Worm (Caenorhabditis elegans) whole organism, late embryonic: ENCODE measurements around the gene K09B3.1.

Source experiments
- C38D4.7 ChIP-seq: fragments of 200-800 bp; sonication (Bioruptor generic); optimal IDR thresholded peaks from 2 replicates; lab custom pipeline; 2018; ENCODE audit warnings: mild to moderate bottlenecking, missing genetic modification characterization, moderate library complexity, missing compliant biosample characterization
- K02D7.2 ChIP-seq: sonication (generic microtip); optimal IDR thresholded peaks from 2 replicates; lab custom pipeline; 2017; ENCODE audit warnings: mild to moderate bottlenecking, missing genetic modification characterization, missing compliant biosample characterization
- ceh-14 ChIP-seq: sonication (generic microtip); optimal IDR thresholded peaks from 2 replicates; lab custom pipeline; 2016; ENCODE audit warnings: missing genotype, missing genetic modification characterization, missing compliant biosample characterization
- ceh-18 ChIP-seq: sonication (generic microtip); optimal IDR thresholded peaks from 2 replicates; lab custom pipeline; 2016; ENCODE audit warnings: missing genetic modification characterization, missing compliant biosample characterization
- ceh-19 ChIP-seq: fragments of 200-800 bp; sonication (Bioruptor generic); optimal IDR thresholded peaks from 2 replicates; lab custom pipeline; 2018; ENCODE audit warnings: mild to moderate bottlenecking, missing genetic modification characterization, missing compliant biosample characterization
- ceh-24 ChIP-seq: sonication (generic microtip); optimal IDR thresholded peaks from 2 replicates; lab custom pipeline; 2016; ENCODE audit warnings: mild to moderate bottlenecking, missing genetic modification characterization, missing compliant biosample characterization
- ceh-30 ChIP-seq: fragments of 150-350 bp; optimal IDR thresholded peaks from 2 replicates; lab custom pipeline; 2014; ENCODE audit warnings: missing biosample characterization, missing genetic modification characterization
- ceh-31 ChIP-seq: sonication (generic microtip); optimal IDR thresholded peaks from 2 replicates; lab custom pipeline; 2016; ENCODE audit warnings: missing genetic modification characterization, missing compliant biosample characterization
- ceh-34 ChIP-seq: sonication (generic microtip); optimal IDR thresholded peaks from 2 replicates; lab custom pipeline; 2016; ENCODE audit warnings: mild to moderate bottlenecking, missing genetic modification characterization, missing compliant biosample characterization
- ceh-45 ChIP-seq: fragments of 200-800 bp; sonication (Bioruptor generic); IDR thresholded peaks from 2 replicates; pipeline ENCODE4 v1.3.6; 2022; ENCODE audit warnings: missing genetic modification reagents, missing genetic modification characterization, missing compliant biosample characterization
- ceh-9 ChIP-seq: sonication (generic microtip); optimal IDR thresholded peaks from 2 replicates; lab custom pipeline; 2016; ENCODE audit warnings: mild to moderate bottlenecking, missing genetic modification characterization, inconsistent platforms, missing compliant biosample characterization
- dve-1 ChIP-seq: sonication (generic microtip); optimal IDR thresholded peaks from 2 replicates; lab custom pipeline; 2017; ENCODE audit warnings: antibody characterized with exemption, mild to moderate bottlenecking, missing genetic modification characterization, missing compliant biosample characterization
- elt-2 ChIP-seq: sonication (generic microtip); optimal IDR thresholded peaks from 2 replicates; lab custom pipeline; 2016; ENCODE audit warnings: missing genetic modification reagents, missing genetic modification characterization, missing compliant biosample characterization
- elt-4 ChIP-seq: sonication (generic microtip); optimal IDR thresholded peaks from 2 replicates; lab custom pipeline; 2016; ENCODE audit warnings: missing genetic modification characterization, missing compliant biosample characterization
- eyg-1 ChIP-seq: sonication (generic microtip); optimal IDR thresholded peaks from 2 replicates; lab custom pipeline; 2016; ENCODE audit warnings: missing genotype, missing genetic modification characterization, missing compliant biosample characterization
- fax-1 ChIP-seq: sonication (generic microtip); optimal IDR thresholded peaks from 2 replicates; lab custom pipeline; 2016; ENCODE audit warnings: missing genotype, missing genetic modification characterization, missing compliant biosample characterization
- gmeb-2 ChIP-seq: sonication (generic microtip); optimal IDR thresholded peaks from 2 replicates; lab custom pipeline; 2016; ENCODE audit warnings: missing genetic modification characterization, inconsistent platforms, missing compliant biosample characterization
- hlh-30 ChIP-seq: sonication (generic microtip); optimal IDR thresholded peaks from 2 replicates; lab custom pipeline; 2017; ENCODE audit warnings: antibody characterized with exemption, missing genetic modification characterization, missing compliant biosample characterization; ENCODE audit not compliant: insufficient read depth
- hlh-8 ChIP-seq: sonication (generic microtip); optimal IDR thresholded peaks from 2 replicates; lab custom pipeline; 2016; ENCODE audit warnings: missing genotype, missing genetic modification characterization, missing compliant biosample characterization
- madf-2 ChIP-seq: sonication (generic microtip); optimal IDR thresholded peaks from 2 replicates; lab custom pipeline; 2017; ENCODE audit warnings: missing genetic modification characterization, missing compliant biosample characterization
- nfya-1 ChIP-seq: sonication (generic microtip); optimal IDR thresholded peaks from 2 replicates; lab custom pipeline; 2017; ENCODE audit warnings: missing genetic modification characterization, mild to moderate bottlenecking, missing compliant biosample characterization, antibody characterized with exemption, moderate library complexity
- nhr-11 ChIP-seq: fragments of 150-350 bp; optimal IDR thresholded peaks from 2 replicates; lab custom pipeline; 2014; ENCODE audit warnings: missing biosample characterization, missing genetic modification characterization
- npax-4 ChIP-seq: sonication (generic microtip); optimal IDR thresholded peaks from 2 replicates; lab custom pipeline; 2016; ENCODE audit warnings: missing genetic modification characterization, missing compliant biosample characterization
- pag-3 ChIP-seq: sonication (generic microtip); optimal IDR thresholded peaks from 2 replicates; lab custom pipeline; 2016; ENCODE audit warnings: missing compliant biosample characterization, missing genetic modification characterization, borderline replicate concordance
- pat-9 ChIP-seq: fragments of 200-800 bp; sonication (Bioruptor generic); optimal IDR thresholded peaks from 2 replicates; lab custom pipeline; 2018; ENCODE audit warnings: mild to moderate bottlenecking, missing genetic modification characterization, moderate library complexity, missing compliant biosample characterization
- pax-1 ChIP-seq: fragments of 150-350 bp; optimal IDR thresholded peaks from 2 replicates; lab custom pipeline; 2014; ENCODE audit warnings: missing biosample characterization, missing genetic modification characterization
- pha-2 ChIP-seq: sonication (generic microtip); optimal IDR thresholded peaks from 2 replicates; lab custom pipeline; 2017; ENCODE audit warnings: mild to moderate bottlenecking, missing genetic modification characterization, missing compliant biosample characterization
- pha-4 ChIP-seq: fragments of 150-350 bp; optimal IDR thresholded peaks from 2 replicates; lab custom pipeline; 2018; ENCODE audit warnings: missing biosample characterization, missing genetic modification reagents, missing genetic modification characterization
- pqm-1 ChIP-seq: sonication (generic microtip); optimal IDR thresholded peaks from 2 replicates; lab custom pipeline; 2016; ENCODE audit warnings: missing genetic modification characterization, missing compliant biosample characterization
- pros-1 ChIP-seq: fragments of 150-350 bp; optimal IDR thresholded peaks from 2 replicates; lab custom pipeline; 2014; ENCODE audit warnings: missing biosample characterization, missing genetic modification reagents, missing genetic modification characterization
- ref-2 ChIP-seq: sonication (generic microtip); optimal IDR thresholded peaks from 2 replicates; lab custom pipeline; 2016; ENCODE audit warnings: missing genetic modification characterization, missing compliant biosample characterization
- rnt-1 ChIP-seq: sonication (generic microtip); optimal IDR thresholded peaks from 2 replicates; lab custom pipeline; 2016; ENCODE audit warnings: missing genetic modification characterization, missing compliant biosample characterization
- sdc-2 ChIP-seq: sonication (generic microtip); optimal IDR thresholded peaks from 2 replicates; lab custom pipeline; 2016; ENCODE audit warnings: missing genotype, missing genetic modification characterization, missing compliant biosample characterization
- tbx-2 ChIP-seq: sonication (generic microtip); optimal IDR thresholded peaks from 2 replicates; lab custom pipeline; 2016; ENCODE audit warnings: missing genetic modification characterization, missing compliant biosample characterization
- tbx-7 ChIP-seq: sonication (generic microtip); optimal IDR thresholded peaks from 2 replicates; lab custom pipeline; 2016; ENCODE audit warnings: missing genotype, missing genetic modification characterization, missing compliant biosample characterization
- unc-42 ChIP-seq: sonication (generic microtip); optimal IDR thresholded peaks from 2 replicates; lab custom pipeline; 2016; ENCODE audit warnings: missing genotype, missing genetic modification characterization, missing compliant biosample characterization
- unc-55 ChIP-seq: sonication (generic microtip); optimal IDR thresholded peaks from 2 replicates; lab custom pipeline; 2017; ENCODE audit warnings: missing biosample characterization, missing genetic modification reagents, missing genetic modification characterization
- ztf-16 ChIP-seq: sonication (generic microtip); optimal IDR thresholded peaks from 2 replicates; lab custom pipeline; 2017; ENCODE audit warnings: missing genetic modification characterization, missing compliant biosample characterization

Gene K09B3.1

DNA sequence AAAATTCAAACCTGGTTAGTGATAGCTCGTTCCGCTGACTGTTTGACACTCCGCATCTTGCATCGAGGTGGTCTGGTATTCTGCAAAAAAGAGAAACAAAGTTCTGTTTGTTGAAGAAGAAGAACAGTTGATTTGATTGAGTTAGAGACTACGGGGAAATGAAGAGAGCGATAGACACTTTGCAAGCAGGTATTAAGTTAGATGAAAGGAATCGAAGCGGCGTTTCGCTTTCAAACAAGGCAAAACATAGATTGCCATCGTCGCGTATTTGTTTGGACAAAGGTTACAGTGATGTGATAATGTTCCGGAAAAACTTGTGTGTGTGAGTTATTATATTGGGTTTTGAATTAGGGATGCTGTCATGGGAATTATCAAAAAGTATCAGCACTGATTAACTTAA, 22.7 kb downstream of the K09B3.1 start:
- no peak for TF ChIP-seq C38D4.7 (GFP tag; lab: Kevin White, UChicago)
- no peak for TF ChIP-seq fax-1
- TF ChIP-seq madf-2 (tag; lab: Kevin White, UChicago), result no peak
- TF ChIP-seq hlh-8 (tag; lab: Kevin White, UChicago), result no peak
- no peak for TF ChIP-seq rnt-1 (tag; lab: Kevin White, UChicago)

ce11 chrIV:3819278-3819777, 24.8 kb downstream of the K09B3.1 start, which contains the start of gene bris-1:
Gene bris-1, minus strand, starts transcription at chrIV:3819328.
- TF ChIP-seq ceh-18 (tag; lab: Kevin White, UChicago), result no peak
- TF ChIP-seq, all 69 proteins: peak for 0

DNA sequence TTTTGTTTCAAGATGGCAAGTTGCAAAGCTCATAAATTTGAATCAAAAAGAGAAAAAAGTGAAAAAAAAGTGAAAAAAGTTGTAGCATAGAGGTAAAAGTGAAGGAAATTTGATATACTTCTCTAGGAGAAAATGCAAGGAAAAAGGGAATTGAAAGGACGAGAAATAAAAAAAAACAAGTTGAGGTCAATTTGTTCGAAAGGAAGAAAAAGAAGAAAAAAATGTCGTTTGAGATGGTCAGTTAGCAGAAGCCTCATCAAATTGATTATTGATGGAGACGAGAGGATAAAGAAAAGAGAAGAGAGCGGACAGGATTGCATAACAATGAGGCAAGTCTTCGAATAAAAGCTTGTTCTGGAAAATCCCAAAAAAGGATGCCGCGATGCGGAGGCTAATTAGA, 25.6 kb downstream of the K09B3.1 start:
- TF ChIP-seq unc-42 (tag; lab: Kevin White, UChicago) (peak; percentile 58), K02D7.2 (tag; lab: Kevin White, UChicago) (no peak), dve-1 (tag; lab: Kevin White, UChicago) (no peak)

DNA sequence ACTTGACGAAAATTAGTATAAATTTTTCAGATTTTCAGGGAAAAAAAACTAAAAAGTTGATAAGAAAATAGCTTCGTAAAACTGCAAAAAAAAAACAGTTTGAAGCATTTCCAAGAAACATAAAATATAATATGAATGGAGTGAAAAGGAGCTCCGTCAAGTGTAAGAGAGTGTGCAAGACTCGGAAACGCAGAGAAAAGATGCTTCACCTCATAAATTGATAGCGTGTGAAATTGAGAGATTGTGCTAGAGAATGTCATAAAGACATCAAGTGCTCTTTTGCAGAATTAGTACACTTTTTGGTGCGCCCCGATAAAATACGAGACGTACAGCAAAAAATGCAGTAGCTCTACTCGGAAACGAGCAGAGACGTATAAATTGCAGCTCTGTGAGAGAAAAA, 27.0 kb downstream of the K09B3.1 start:
- TF ChIP-seq eyg-1 (tag; lab: Kevin White, UChicago), result no peak
- TF ChIP-seq pag-3 (tag; lab: Kevin White, UChicago), result no peak
- TF ChIP-seq ceh-24 (tag; lab: Kevin White, UChicago), result no peak

DNA sequence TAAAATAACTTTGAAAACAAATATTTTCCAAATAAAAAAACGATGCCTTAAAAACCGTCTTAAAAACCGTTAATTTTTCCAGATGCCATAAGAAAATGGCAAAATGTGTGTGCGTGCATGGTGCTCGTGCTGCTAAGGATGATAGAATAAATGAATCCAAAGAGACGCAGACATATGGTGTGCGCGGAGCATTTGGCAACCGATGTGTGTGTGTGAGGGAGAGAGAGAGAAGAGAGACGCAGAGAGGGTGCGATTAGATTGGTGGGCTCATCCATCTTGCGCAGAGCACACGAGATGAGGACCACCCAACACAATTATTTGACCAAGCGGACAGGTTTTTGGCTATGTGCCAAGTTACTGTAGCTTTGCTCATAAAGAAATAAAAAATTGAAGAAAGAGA, 30.2 kb downstream of the K09B3.1 start:
- TF ChIP-seq ceh-24 (tag; lab: Kevin White, UChicago) (no peak), pqm-1 (tag; lab: Kevin White, UChicago) (no peak), pha-2 (tag; lab: Kevin White, UChicago) (no peak), nfya-1 (tag; lab: Kevin White, UChicago) (peak; percentile 78), ceh-18 (tag; lab: Kevin White, UChicago) (no peak), pax-1 (no peak), hlh-8 (tag; lab: Kevin White, UChicago) (peak; percentile 48), hlh-30 (peak; percentile 85), ref-2 (tag; lab: Kevin White, UChicago) (peak; percentile 58), ceh-9 (tag; lab: Kevin White, UChicago) (no peak), ztf-16 (tag; lab: Kevin White, UChicago) (no peak), nhr-11 (tag; lab: Kevin White, UChicago) (no peak), sdc-2 (tag; lab: Kevin White, UChicago) (peak; percentile 2), elt-4 (tag; lab: Kevin White, UChicago) (no peak), pros-1 (tag; lab: Kevin White, UChicago) (no peak), pha-4 (tag; lab: Kevin White, UChicago) (no peak), ceh-34 (tag; lab: Kevin White, UChicago) (peak; percentile 54), elt-2 (tag; lab: Kevin White, UChicago) (peak; percentile 11), pat-9 (tag; lab: Kevin White, UChicago) (no peak), gmeb-2 (tag; lab: Kevin White, UChicago) (no peak), ceh-30 (tag; lab: Kevin White, UChicago) (no peak), ceh-45 (GFP tag; lab: Robert Waterston, UW) (no peak), ceh-14 (tag; lab: Kevin White, UChicago) (no peak), npax-4 (tag; lab: Kevin White, UChicago) (no peak), ceh-19 (no peak), unc-55 (GFP tag; lab: Kevin White, UChicago) (peak; percentile 62), unc-42 (tag; lab: Kevin White, UChicago) (peak; percentile 93), tbx-7 (tag; lab: Kevin White, UChicago) (no peak), ceh-31 (tag; lab: Kevin White, UChicago) (peak; percentile 63), tbx-2 (tag; lab: Kevin White, UChicago) (peak; percentile 67)
- TF ChIP-seq, all 69 proteins: peak for 11
